Fruit fly (Drosophila melanogaster) whole organism, prepupa: ENCODE results near the gene CG7069.

ENCODE experiments used
- CG10631 ChIP-seq: fragments of 200-800 bp; sonication (Bioruptor generic); optimal IDR thresholded peaks from 2 replicates; lab custom pipeline; 2016; ENCODE audit warnings: missing biosample characterization, missing genetic modification characterization
- CG10669 ChIP-seq: fragments of 200-800 bp; sonication (Bioruptor generic); optimal IDR thresholded peaks from 3 replicates; lab custom pipeline; 2018; ENCODE audit warnings: missing biosample characterization, mild to moderate bottlenecking, missing genetic modification characterization, moderate library complexity
- CG11294 ChIP-seq: fragments of 200-800 bp; sonication (Bioruptor generic); IDR thresholded peaks from 2 replicates; pipeline ENCODE4 v1.3.6; 2022; ENCODE audit warnings: missing biosample characterization, missing genetic modification characterization
- CG11762 ChIP-seq: fragments of 200-800 bp; sonication (Bioruptor generic); optimal IDR thresholded peaks from 3 replicates; lab custom pipeline; 2016; ENCODE audit warnings: missing biosample characterization, missing genetic modification characterization; ENCODE audit not compliant: insufficient read depth
- CG1621 ChIP-seq: fragments of 200-800 bp; sonication (Bioruptor generic); optimal IDR thresholded peaks from 3 replicates; lab custom pipeline; 2018; ENCODE audit warnings: missing biosample characterization, mild to moderate bottlenecking, missing genetic modification characterization
- CG16779 ChIP-seq: fragments of 200-800 bp; sonication (Bioruptor generic); optimal IDR thresholded peaks from 3 replicates; lab custom pipeline; 2017; ENCODE audit warnings: missing biosample characterization, mild to moderate bottlenecking, missing genetic modification characterization
- CG3032 ChIP-seq: fragments of 200-800 bp; optimal IDR thresholded peaks from 2 replicates; lab custom pipeline; 2019; ENCODE audit warnings: missing biosample characterization, mild to moderate bottlenecking, missing genetic modification characterization, moderate library complexity
- CG31627 ChIP-seq: fragments of 200-800 bp; sonication (Bioruptor generic); optimal IDR thresholded peaks from 3 replicates; lab custom pipeline; 2016; ENCODE audit warnings: missing biosample characterization, missing genetic modification characterization
- CG32006 ChIP-seq: fragments of 200-800 bp; sonication (Bioruptor generic); optimal IDR thresholded peaks from 3 replicates; lab custom pipeline; 2017; ENCODE audit warnings: missing biosample characterization, mild to moderate bottlenecking, missing genetic modification characterization
- CG34406 ChIP-seq: fragments of 200-800 bp; sonication (Bioruptor generic); optimal IDR thresholded peaks from 3 replicates; lab custom pipeline; 2016; ENCODE audit warnings: missing biosample characterization, missing genetic modification characterization
- CG3919 ChIP-seq: fragments of 200-800 bp; sonication (Bioruptor generic); optimal IDR thresholded peaks from 3 replicates; lab custom pipeline; 2016; ENCODE audit warnings: missing biosample characterization, missing genetic modification characterization
- CG6163 ChIP-seq: fragments of 200-800 bp; sonication (Bioruptor generic); IDR thresholded peaks from 3 replicates; pipeline ENCODE4 v1.3.6; 2022; ENCODE audit warnings: missing biosample characterization, missing genetic modification characterization
- CG6276 ChIP-seq: fragments of 200-800 bp; sonication (Bioruptor generic); optimal IDR thresholded peaks from 2 replicates; lab custom pipeline; 2017; ENCODE audit warnings: missing biosample characterization, mild to moderate bottlenecking, missing genetic modification characterization
- CG6808 ChIP-seq: fragments of 200-800 bp; sonication (Bioruptor generic); optimal IDR thresholded peaks from 3 replicates; lab custom pipeline; 2017; ENCODE audit warnings: missing biosample characterization, missing genetic modification characterization, mild to moderate bottlenecking, moderate library complexity, missing genetic modification reagents
- CG8119 ChIP-seq: fragments of 200-800 bp; sonication (Bioruptor generic); IDR thresholded peaks from 3 replicates; pipeline ENCODE4 v1.3.6; 2022; ENCODE audit warnings: missing biosample characterization, missing genetic modification characterization
- CG8632 ChIP-seq: fragments of 200-800 bp; sonication (Bioruptor generic); optimal IDR thresholded peaks from 3 replicates; lab custom pipeline; 2016; ENCODE audit warnings: missing biosample characterization, missing genetic modification characterization
- CG9139 ChIP-seq: fragments of 200-800 bp; sonication (Bioruptor generic); optimal IDR thresholded peaks from 3 replicates; lab custom pipeline; 2017; ENCODE audit warnings: missing biosample characterization, mild to moderate bottlenecking, missing genetic modification characterization
- Eip75B ChIP-seq: fragments of 200-800 bp; sonication (Bioruptor generic); optimal IDR thresholded peaks from 3 replicates; lab custom pipeline; 2016; ENCODE audit warnings: missing biosample characterization, missing genetic modification characterization
- Eip78C ChIP-seq: fragments of 200-800 bp; sonication (Bioruptor generic); peaks from one replicate; lab custom pipeline; 2016; ENCODE audit warnings: missing biosample characterization, missing genetic modification characterization
- Eip93F ChIP-seq: fragments of 200-800 bp; sonication (Bioruptor generic); optimal IDR thresholded peaks from 2 replicates; lab custom pipeline; 2016; ENCODE audit warnings: missing biosample characterization, mild to moderate bottlenecking, missing genetic modification characterization
- Ets21C ChIP-seq: fragments of 200-800 bp; sonication (Bioruptor generic); optimal IDR thresholded peaks from 3 replicates; lab custom pipeline; 2016; ENCODE audit warnings: missing biosample characterization, missing genetic modification characterization
- Ets96B ChIP-seq: fragments of 200-800 bp; optimal IDR thresholded peaks from 2 replicates; lab custom pipeline; 2019; ENCODE audit warnings: missing biosample characterization, mild to moderate bottlenecking, missing genetic modification characterization, moderate library complexity
- Gug ChIP-seq: fragments of 200-800 bp; sonication (Bioruptor generic); IDR thresholded peaks from 2 replicates; pipeline ENCODE4 v1.3.6; 2022; ENCODE audit warnings: missing biosample characterization, missing genetic modification characterization
- Hr38 ChIP-seq: sonication (Bioruptor generic); optimal IDR thresholded peaks from 2 replicates; lab custom pipeline; 2016; ENCODE audit warnings: missing biosample characterization, missing genetic modification characterization
- Hr39 ChIP-seq: fragments of 200-800 bp; sonication (Bioruptor generic); optimal IDR thresholded peaks from 2 replicates; lab custom pipeline; 2016; ENCODE audit warnings: missing biosample characterization, missing genetic modification characterization
- Hr4 ChIP-seq: fragments of 200-800 bp; sonication (Bioruptor generic); optimal IDR thresholded peaks from 3 replicates; lab custom pipeline; 2016; ENCODE audit warnings: missing biosample characterization, missing genetic modification characterization
- Lpt ChIP-seq: fragments of 200-800 bp; sonication (Bioruptor generic); optimal IDR thresholded peaks from 3 replicates; lab custom pipeline; 2016; ENCODE audit warnings: missing biosample characterization, missing genetic modification characterization
- Met ChIP-seq: fragments of 200-800 bp; sonication (Bioruptor generic); optimal IDR thresholded peaks from 3 replicates; lab custom pipeline; 2016; ENCODE audit warnings: missing biosample characterization, missing genetic modification characterization
- OdsH ChIP-seq: fragments of 200-800 bp; sonication (Bioruptor generic); optimal IDR thresholded peaks from 3 replicates; lab custom pipeline; 2016; ENCODE audit warnings: missing biosample characterization, missing genetic modification characterization
- Smox ChIP-seq: fragments of 200-800 bp; sonication (Bioruptor generic); optimal IDR thresholded peaks from 3 replicates; lab custom pipeline; 2016; ENCODE audit warnings: missing biosample characterization, missing genetic modification characterization
- Sox14 ChIP-seq: fragments of 200-800 bp; sonication (Bioruptor generic); optimal IDR thresholded peaks from 3 replicates; lab custom pipeline; 2016; ENCODE audit warnings: missing biosample characterization, missing genetic modification characterization
- Sox15 ChIP-seq: fragments of 200-800 bp; sonication (Bioruptor generic); optimal IDR thresholded peaks from 3 replicates; lab custom pipeline; 2016; ENCODE audit warnings: missing biosample characterization, missing genetic modification characterization
- achi ChIP-seq: fragments of 200-800 bp; sonication (Bioruptor generic); optimal IDR thresholded peaks from 3 replicates; lab custom pipeline; 2016; ENCODE audit warnings: missing biosample characterization, missing genetic modification characterization
- dac ChIP-seq: fragments of 200-800 bp; sonication (Bioruptor generic); optimal IDR thresholded peaks from 2 replicates; lab custom pipeline; 2017; ENCODE audit warnings: missing biosample characterization, mild to moderate bottlenecking, missing genetic modification characterization
- dsx ChIP-seq: fragments of 200-800 bp; optimal IDR thresholded peaks from 3 replicates; lab custom pipeline; 2019; ENCODE audit warnings: missing biosample characterization, mild to moderate bottlenecking, missing genetic modification characterization, moderate library complexity; ENCODE audit not compliant: poor library complexity, severe bottlenecking
- eg ChIP-seq: fragments of 200-800 bp; sonication (Bioruptor generic); IDR thresholded peaks from 3 replicates; pipeline ENCODE4 v1.3.6; 2022; ENCODE audit warnings: missing biosample characterization, missing genetic modification characterization
- fkh ChIP-seq: fragments of 200-800 bp; sonication (Bioruptor generic); optimal IDR thresholded peaks from 3 replicates; lab custom pipeline; 2017; ENCODE audit warnings: missing biosample characterization, mild to moderate bottlenecking, missing genetic modification characterization, moderate library complexity
- net ChIP-seq: fragments of 200-800 bp; sonication (Bioruptor generic); optimal IDR thresholded peaks from 3 replicates; lab custom pipeline; 2016; ENCODE audit warnings: missing biosample characterization, missing genetic modification characterization
- pdm3 ChIP-seq: fragments of 200-800 bp; sonication (Bioruptor generic); optimal IDR thresholded peaks from 3 replicates; lab custom pipeline; 2016; ENCODE audit warnings: missing biosample characterization, missing genetic modification characterization
- salr ChIP-seq, 2 experiments: fragments of 200-800 bp; sonication (Bioruptor generic); optimal IDR thresholded peaks; 3 replicates each; lab custom pipeline; 2016 to 2018; ENCODE audit warnings: missing biosample characterization in 2 of 2, missing genetic modification characterization in 2 of 2, mild to moderate bottlenecking in 1 of 2
- spab ChIP-seq: fragments of 200-800 bp; sonication (Bioruptor generic); optimal IDR thresholded peaks from 2 replicates; lab custom pipeline; 2017; ENCODE audit warnings: missing biosample characterization, mild to moderate bottlenecking, missing genetic modification characterization, missing genetic modification reagents
- svp ChIP-seq: fragments of 200-800 bp; sonication (Bioruptor generic); peaks from one replicate; lab custom pipeline; 2016; ENCODE audit warnings: missing biosample characterization, missing genetic modification characterization
- topi ChIP-seq: fragments of 200-800 bp; sonication (Bioruptor generic); optimal IDR thresholded peaks from 3 replicates; lab custom pipeline; 2016; ENCODE audit warnings: missing biosample characterization, missing genetic modification characterization
- vri ChIP-seq: fragments of 200-800 bp; sonication (Bioruptor generic); optimal IDR thresholded peaks from 3 replicates; lab custom pipeline; 2016; ENCODE audit warnings: missing biosample characterization, mild to moderate bottlenecking, missing genetic modification characterization

CG7069 gene

dm6 chr3R:22410537-22411360, 38.1 kb downstream of the CG7069 start, which contains the start of the genes CG13850 and lqfR (continued):
- TF ChIP-seq CG6276 (GFP tag; lab: Kevin White, UChicago) (no peak), CG1621 (tag; lab: Kevin White, UChicago) (no peak), dsx (GFP tag; lab: Kevin White, UChicago) (no peak), Ets21C (GFP tag; lab: Kevin White, UChicago) (peak; percentile 71), spab (no peak)

dm6 chr3R:22411879-22412587, 39.4 kb downstream of the CG7069 start:
- no peak for TF ChIP-seq net (GFP tag; lab: Kevin White, UChicago)
- peak; percentile 27 for TF ChIP-seq Eip78C
- TF ChIP-seq fkh = peak; percentile 86
- no peak for TF ChIP-seq Met (GFP tag; lab: Kevin White, UChicago)
- no peak for TF ChIP-seq CG6808 (GFP tag; lab: Kevin White, UChicago)
- TF ChIP-seq svp = peak; percentile 73
- peak; percentile 27 for TF ChIP-seq vri (GFP tag; lab: Kevin White, UChicago)
- no peak for TF ChIP-seq Gug (GFP tag; lab: Robert Waterston, UW)
- TF ChIP-seq OdsH (GFP tag; lab: Kevin White, UChicago) = no peak

dm6 chr3R:22420911-22421310, 48.3 kb downstream of the CG7069 start, which contains the start of the genes Nop56 and mats:
Gene Nop56, minus strand, starts transcription at chr3R:22421068.
Gene mats, plus strand, starts transcription at chr3R:22421161.
- TF ChIP-seq topi = peak; percentile 26
- TF ChIP-seq fkh = peak; percentile 7
- TF ChIP-seq Hr4 (GFP tag; lab: Kevin White, UChicago) = no peak
- TF ChIP-seq spab = no peak
- TF ChIP-seq CG11762 = no peak
- TF ChIP-seq CG8119 (GFP tag; lab: Robert Waterston, UW) = no peak
- no peak for TF ChIP-seq CG10669 (GFP tag; lab: Kevin White, UChicago)
- TF ChIP-seq CG16779 = no peak
- no peak for TF ChIP-seq CG3032 (tag; lab: Kevin White, UChicago)
- TF ChIP-seq Eip78C = peak; percentile 55
- TF ChIP-seq CG34406 (GFP tag; lab: Kevin White, UChicago) = no peak
- no peak for TF ChIP-seq Sox15 (GFP tag; lab: Kevin White, UChicago)
- no peak for TF ChIP-seq CG11294 (GFP tag; lab: Robert Waterston, UW)
- no peak for TF ChIP-seq eg
- peak; percentile 70 for TF ChIP-seq svp
- no peak for TF ChIP-seq Lpt (GFP tag; lab: Kevin White, UChicago)
- no peak for TF ChIP-seq CG6163
- TF ChIP-seq Eip93F (GFP tag; lab: Kevin White, UChicago) = peak; percentile 14
- TF ChIP-seq CG1621 (tag; lab: Kevin White, UChicago) = no peak
- TF ChIP-seq dac = no peak
- no peak for TF ChIP-seq pdm3 (GFP tag; lab: Kevin White, UChicago)
- TF ChIP-seq CG6808 (GFP tag; lab: Kevin White, UChicago) = no peak
- TF ChIP-seq Gug (GFP tag; lab: Robert Waterston, UW) = no peak
- TF ChIP-seq OdsH (GFP tag; lab: Kevin White, UChicago) = no peak
- no peak for TF ChIP-seq Ets96B
- TF ChIP-seq CG3919 = no peak
- no peak for TF ChIP-seq CG31627 (GFP tag; lab: Kevin White, UChicago)
- no peak for TF ChIP-seq net (GFP tag; lab: Kevin White, UChicago)
- TF ChIP-seq Smox (GFP tag; lab: Kevin White, UChicago) = no peak
- TF ChIP-seq achi (GFP tag; lab: Kevin White, UChicago) = no peak
- TF ChIP-seq CG10631 = no peak
- peak; percentile 46 for TF ChIP-seq vri (GFP tag; lab: Kevin White, UChicago)
- TF ChIP-seq CG8632 (GFP tag; lab: Kevin White, UChicago) = no peak
- peak in 1 of 2 experiments; percentile 1 for TF ChIP-seq salr (GFP tag; optimal IDR thresholded peaks at IDR 0.05; lab: Kevin White, UChicago)
- no peak for TF ChIP-seq Ets21C (GFP tag; lab: Kevin White, UChicago)
- TF ChIP-seq Hr38 (GFP tag; lab: Kevin White, UChicago) = no peak
- no peak for TF ChIP-seq CG32006 (GFP tag; lab: Kevin White, UChicago)
- TF ChIP-seq Sox14 (GFP tag; lab: Kevin White, UChicago) = peak; percentile 41
- no peak for TF ChIP-seq Eip75B (GFP tag; lab: Kevin White, UChicago)
- TF ChIP-seq Hr39 (GFP tag; lab: Kevin White, UChicago) = no peak
- no peak for TF ChIP-seq CG9139
